Fruit fly (Drosophila melanogaster): ENCODE results near the gene Adck5.

Gene Adck5

DNA sequence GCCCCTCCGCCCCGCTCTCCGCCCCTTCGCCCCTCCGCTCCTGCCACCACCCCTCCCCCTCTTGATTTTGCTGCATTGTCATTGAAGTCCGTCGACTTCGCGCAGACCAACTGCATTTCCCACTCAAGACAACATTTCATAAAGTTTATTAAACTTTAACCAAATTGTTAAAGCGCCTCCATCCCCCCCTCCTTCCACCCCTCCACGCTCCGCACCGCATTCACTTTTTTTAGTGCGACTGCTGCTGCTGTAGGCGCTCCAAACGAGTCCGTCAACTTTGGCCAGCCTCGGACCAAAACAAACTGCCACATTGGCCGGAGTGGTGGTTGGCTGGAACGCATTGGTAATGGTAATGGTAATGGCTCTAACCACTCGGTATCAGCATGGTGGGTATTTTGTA is 30.8 kb upstream of the Adck5 start:
- TF ChIP-seq Rel (GFP tag; optimal IDR thresholded peaks at IDR 0.05) (no peak), Rel (tag; optimal IDR thresholded peaks at IDR 0.05) (no peak), psq (GFP tag; optimal IDR thresholded peaks at IDR 0.05) (no peak), rgr (GFP tag; optimal IDR thresholded peaks at IDR 0.05) (no peak), HLH106 (tag; optimal IDR thresholded peaks at IDR 0.05) (no peak), Hr78 (GFP tag; optimal IDR thresholded peaks at IDR 0.05) (no peak), Dfd (GFP tag; optimal IDR thresholded peaks at IDR 0.05) (no peak), ey (GFP tag; optimal IDR thresholded peaks at IDR 0.05) (no peak), usp (GFP tag; optimal IDR thresholded peaks at IDR 0.05) (no peak), woc (GFP tag; optimal IDR thresholded peaks at IDR 0.05) (no peak), CG9705 (GFP tag; optimal IDR thresholded peaks at IDR 0.05) (no peak), Sp1 (GFP tag; optimal IDR thresholded peaks at IDR 0.05) (no peak), Dif (GFP tag; optimal IDR thresholded peaks at IDR 0.05; ENCODE audit: partially characterized antibody) (no peak), foxo (GFP tag; optimal IDR thresholded peaks at IDR 0.05) (no peak), h (GFP tag; optimal IDR thresholded peaks at IDR 0.05) (no peak)

dm6 chr3L:11145065-11145464 is 24.6 kb upstream of the Adck5 start:
- TF ChIP-seq rgr (GFP tag; optimal IDR thresholded peaks at IDR 0.05) (no peak), OdsH (GFP tag; optimal IDR thresholded peaks at IDR 0.05) (no peak), dsf (GFP tag; optimal IDR thresholded peaks at IDR 0.05; ENCODE audit: borderline replicate concordance) (no peak), sv (GFP tag; optimal IDR thresholded peaks at IDR 0.05) (no peak), tai (GFP tag; optimal IDR thresholded peaks at IDR 0.05) (no peak), br (GFP tag; optimal IDR thresholded peaks at IDR 0.05) (no peak), Mio (GFP tag; optimal IDR thresholded peaks at IDR 0.05) (no peak), Hr83 (GFP tag; optimal IDR thresholded peaks at IDR 0.05; ENCODE audit: poor library complexity, severe bottlenecking) (no peak), Vsx2 (GFP tag; optimal IDR thresholded peaks at IDR 0.05; ENCODE audit: partially characterized antibody) (no peak), usp (GFP tag; optimal IDR thresholded peaks at IDR 0.05) (no peak), dmrt93B (GFP tag; optimal IDR thresholded peaks at IDR 0.05) (no peak), CG9705 (GFP tag; optimal IDR thresholded peaks at IDR 0.05) (no peak)

- TF ChIP-seq brk (GFP tag; optimal IDR thresholded peaks at IDR 0.05) (no peak), jim (GFP tag; optimal IDR thresholded peaks at IDR 0.05) (no peak), tai (GFP tag; optimal IDR thresholded peaks at IDR 0.05) (no peak), sage (GFP tag; optimal IDR thresholded peaks at IDR 0.05) (no peak), CG9705 (GFP tag; optimal IDR thresholded peaks at IDR 0.05) (no peak)
Observed at dm6 chr3L:11147675-11148074, 21.9 kb upstream of the Adck5 start.

- no peak for TF ChIP-seq dsf (GFP tag; optimal IDR thresholded peaks at IDR 0.05; ENCODE audit: borderline replicate concordance)
- no peak for TF ChIP-seq sv (GFP tag; optimal IDR thresholded peaks at IDR 0.05)
- TF ChIP-seq Hr83 (GFP tag; optimal IDR thresholded peaks at IDR 0.05; ENCODE audit: poor library complexity, severe bottlenecking) = no peak
- no peak for TF ChIP-seq pan (optimal IDR thresholded peaks at IDR 0.05)
- TF ChIP-seq Vsx2 (GFP tag; optimal IDR thresholded peaks at IDR 0.05; ENCODE audit: partially characterized antibody) = no peak
- no peak for TF ChIP-seq tai (GFP tag; optimal IDR thresholded peaks at IDR 0.05)
- TF ChIP-seq brk (GFP tag; optimal IDR thresholded peaks at IDR 0.05) = no peak
- TF ChIP-seq Abd-B (GFP tag; optimal IDR thresholded peaks at IDR 0.05) = no peak
- TF ChIP-seq psq (GFP tag; optimal IDR thresholded peaks at IDR 0.05) = no peak
- TF ChIP-seq br (GFP tag; optimal IDR thresholded peaks at IDR 0.05) = no peak
- no peak for TF ChIP-seq Myc (optimal IDR thresholded peaks at IDR 0.05)
- TF ChIP-seq h (GFP tag; optimal IDR thresholded peaks at IDR 0.05) = no peak
- TF ChIP-seq dl (GFP tag; optimal IDR thresholded peaks at IDR 0.05; ENCODE audit: insufficient read depth in 1 of 2, partially characterized antibody in 2 of 2) = no peak
- TF ChIP-seq foxo (GFP tag; optimal IDR thresholded peaks at IDR 0.05) = no peak
- TF ChIP-seq GATAd (GFP tag; optimal IDR thresholded peaks at IDR 0.05) = no peak
Observed at dm6 chr3L:11148478-11149251, 21.0 kb upstream of the Adck5 start.
